Worm (Caenorhabditis elegans) whole organism, L3 larva: Measurements from ENCODE around the gene C16D9.9.
A peak's percentile ranks its signal among the peaks of the same experiment; 100 is the strongest.

Experiments used
- aly-2 ChIP-seq: fragments of 150-350 bp; optimal IDR thresholded peaks from 2 replicates; lab custom pipeline; 2014; ENCODE audit warnings: missing biosample characterization, missing genetic modification characterization
- ceh-28 ChIP-seq: fragments of 150-350 bp; optimal IDR thresholded peaks from 2 replicates; lab custom pipeline; 2014; ENCODE audit warnings: missing biosample characterization, missing genetic modification reagents, missing genetic modification characterization
- ceh-82 ChIP-seq: fragments of 150-350 bp; optimal IDR thresholded peaks from 2 replicates; lab custom pipeline; 2014; ENCODE audit warnings: missing biosample characterization, missing genetic modification characterization
- ceh-9 ChIP-seq: sonication (generic microtip); optimal IDR thresholded peaks from 2 replicates; lab custom pipeline; 2018; ENCODE audit warnings: missing biosample characterization, missing genetic modification characterization
- daf-12 ChIP-seq: fragments of 150-350 bp; optimal IDR thresholded peaks from 2 replicates; lab custom pipeline; 2014; ENCODE audit warnings: missing biosample characterization, missing genetic modification reagents, missing genetic modification characterization
- egl-27 ChIP-seq: sonication (generic microtip); optimal IDR thresholded peaks from 4 replicates; lab custom pipeline; 2017; ENCODE audit warnings: missing biosample characterization, missing genetic modification reagents, missing genetic modification characterization
- elt-1 ChIP-seq: fragments of 150-350 bp; optimal IDR thresholded peaks from 2 replicates; lab custom pipeline; 2014; ENCODE audit warnings: missing biosample characterization, missing genetic modification characterization
- elt-2 ChIP-seq: sonication (generic microtip); optimal IDR thresholded peaks from 2 replicates; lab custom pipeline; 2016; ENCODE audit warnings: missing genetic modification reagents, mild to moderate bottlenecking, missing genetic modification characterization, missing compliant biosample characterization
- eor-1 ChIP-seq, 2 experiments: fragments of 150-350 bp; optimal IDR thresholded peaks; 2 replicates each; lab custom pipeline; 2014 to 2018; ENCODE audit warnings: missing biosample characterization in 2 of 2, missing genetic modification characterization in 2 of 2
- hmg-11 ChIP-seq: sonication (generic microtip); optimal IDR thresholded peaks from 2 replicates; lab custom pipeline; 2016; ENCODE audit warnings: missing genetic modification characterization, missing compliant biosample characterization
- lin-15B ChIP-seq: fragments of 150-350 bp; optimal IDR thresholded peaks from 2 replicates; lab custom pipeline; 2014; ENCODE audit warnings: missing biosample characterization, missing genetic modification characterization
- lin-39 ChIP-seq: fragments of 150-350 bp; optimal IDR thresholded peaks from 2 replicates; lab custom pipeline; 2018; ENCODE audit warnings: missing biosample characterization, missing genetic modification reagents, missing genetic modification characterization
- mml-1 ChIP-seq: fragments of 150-350 bp; sonication (generic microtip); optimal IDR thresholded peaks from 3 replicates; lab custom pipeline; 2014; ENCODE audit warnings: missing biosample characterization, missing genetic modification characterization
- nfya-1 ChIP-seq: sonication (generic microtip); optimal IDR thresholded peaks from 2 replicates; lab custom pipeline; 2017; ENCODE audit warnings: missing genetic modification characterization, mild to moderate bottlenecking, missing compliant biosample characterization, antibody characterized with exemption, moderate library complexity; ENCODE audit not compliant: insufficient read depth
- nhr-12 ChIP-seq: fragments of 150-350 bp; optimal IDR thresholded peaks from 2 replicates; lab custom pipeline; 2014; ENCODE audit warnings: missing biosample characterization, missing genetic modification characterization
- nhr-23 ChIP-seq: fragments of 150-350 bp; optimal IDR thresholded peaks from 2 replicates; lab custom pipeline; 2014; ENCODE audit warnings: missing biosample characterization, missing genetic modification reagents, missing genetic modification characterization
- nhr-237 ChIP-seq: fragments of 150-350 bp; optimal IDR thresholded peaks from 2 replicates; lab custom pipeline; 2014; ENCODE audit warnings: missing biosample characterization, missing genetic modification characterization
- nhr-25 ChIP-seq: sonication (generic microtip); optimal IDR thresholded peaks from 2 replicates; lab custom pipeline; 2017; ENCODE audit warnings: missing biosample characterization, missing genetic modification characterization
- nhr-28 ChIP-seq: fragments of 150-350 bp; optimal IDR thresholded peaks from 2 replicates; lab custom pipeline; 2014; ENCODE audit warnings: missing biosample characterization, missing genetic modification characterization
- nhr-43 ChIP-seq: sonication (generic microtip); optimal IDR thresholded peaks from 2 replicates; lab custom pipeline; 2016; ENCODE audit warnings: mild to moderate bottlenecking, missing genetic modification characterization, missing compliant biosample characterization; ENCODE audit not compliant: poor library complexity, severe bottlenecking
- nhr-67 ChIP-seq: fragments of 150-350 bp; optimal IDR thresholded peaks from 2 replicates; lab custom pipeline; 2014; ENCODE audit warnings: missing biosample characterization, missing genetic modification characterization
- nhr-76 ChIP-seq: fragments of 150-350 bp; sonication (generic microtip); optimal IDR thresholded peaks from 5 replicates; lab custom pipeline; 2014; ENCODE audit warnings: missing biosample characterization, missing genetic modification characterization
- pha-4 ChIP-seq: fragments of 150-350 bp; optimal IDR thresholded peaks from 2 replicates; lab custom pipeline; 2014; ENCODE audit warnings: missing biosample characterization, missing genetic modification reagents, missing genetic modification characterization
- pqm-1 ChIP-seq: fragments of 150-350 bp; optimal IDR thresholded peaks from 2 replicates; lab custom pipeline; 2017; ENCODE audit warnings: missing biosample characterization, missing genetic modification characterization, inconsistent platforms
- sea-2 ChIP-seq: fragments of 150-350 bp; sonication (generic microtip); optimal IDR thresholded peaks from 4 replicates; lab custom pipeline; 2014; ENCODE audit warnings: missing biosample characterization, missing genetic modification reagents, missing genetic modification characterization
- snpc-4 ChIP-seq: fragments of 150-350 bp; optimal IDR thresholded peaks from 2 replicates; lab custom pipeline; 2014; ENCODE audit warnings: missing biosample characterization, missing genetic modification characterization
- tbx-2 ChIP-seq: sonication (generic microtip); optimal IDR thresholded peaks from 2 replicates; lab custom pipeline; 2016; ENCODE audit warnings: mild to moderate bottlenecking, missing genetic modification characterization, missing compliant biosample characterization
- unc-39 ChIP-seq: sonication (generic microtip); optimal IDR thresholded peaks from 4 replicates; lab custom pipeline; 2017; ENCODE audit warnings: missing biosample characterization, missing genetic modification characterization
- unc-62 ChIP-seq: fragments of 150-350 bp; sonication (generic microtip); optimal IDR thresholded peaks from 4 replicates; lab custom pipeline; 2014; ENCODE audit warnings: missing biosample characterization, missing genetic modification reagents, missing genetic modification characterization
- zag-1 ChIP-seq: fragments of 150-350 bp; optimal IDR thresholded peaks from 2 replicates; lab custom pipeline; 2014; ENCODE audit warnings: missing biosample characterization, missing genetic modification characterization

C16D9.9 gene

ce11 chrV:8304461-8305195, 40.6 kb downstream of the C16D9.9 start, which contains the start of gene W02D7.11:
TSS of gene W02D7.11 (minus strand) at chrV:8304511.
- TF ChIP-seq pqm-1 (tag; lab: Kevin White, UChicago) (peak; percentile 9), elt-1 (tag; lab: Kevin White, UChicago) (no peak), pha-4 (tag; lab: Kevin White, UChicago) (peak; percentile 87), elt-2 (peak; percentile 36), nfya-1 (tag; lab: Kevin White, UChicago) (no peak), egl-27 (tag; lab: Kevin White, UChicago) (no peak)

DNA sequence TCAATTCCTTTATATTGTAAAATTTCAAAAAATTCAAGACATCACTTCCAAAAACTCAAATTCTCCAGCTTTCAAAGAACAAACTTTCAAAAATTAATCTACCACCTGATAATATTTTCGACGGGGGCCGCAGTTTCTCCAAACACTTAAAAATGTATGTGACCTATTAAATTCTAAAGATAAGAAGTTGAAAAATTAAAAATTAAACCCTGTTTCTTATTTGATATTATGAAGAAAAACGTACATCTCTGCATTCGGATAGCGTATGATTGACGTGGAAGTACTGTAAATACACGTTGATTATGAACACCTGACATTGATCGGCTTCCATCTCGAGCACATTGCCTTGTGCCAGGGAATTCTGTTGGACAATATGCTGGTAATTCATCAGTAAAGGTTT, 41.9 kb downstream of the C16D9.9 start:
- TF ChIP-seq elt-2 (peak; percentile 70), pqm-1 (tag; lab: Kevin White, UChicago) (peak; percentile 58), lin-15B (tag; lab: Kevin White, UChicago) (no peak), nhr-12 (no peak), nhr-25 (tag; lab: Kevin White, UChicago) (no peak), nhr-28 (no peak), daf-12 (tag; lab: Kevin White, UChicago) (no peak), hmg-11 (tag; lab: Kevin White, UChicago) (no peak), pha-4 (tag; lab: Kevin White, UChicago) (peak; percentile 23), snpc-4 (tag; lab: Kevin White, UChicago) (no peak), eor-1 (tag; optimal IDR thresholded peaks at IDR 0.05; lab: Kevin White, UChicago) (no peak), elt-1 (tag; lab: Kevin White, UChicago) (no peak), nhr-43 (no peak)

DNA sequence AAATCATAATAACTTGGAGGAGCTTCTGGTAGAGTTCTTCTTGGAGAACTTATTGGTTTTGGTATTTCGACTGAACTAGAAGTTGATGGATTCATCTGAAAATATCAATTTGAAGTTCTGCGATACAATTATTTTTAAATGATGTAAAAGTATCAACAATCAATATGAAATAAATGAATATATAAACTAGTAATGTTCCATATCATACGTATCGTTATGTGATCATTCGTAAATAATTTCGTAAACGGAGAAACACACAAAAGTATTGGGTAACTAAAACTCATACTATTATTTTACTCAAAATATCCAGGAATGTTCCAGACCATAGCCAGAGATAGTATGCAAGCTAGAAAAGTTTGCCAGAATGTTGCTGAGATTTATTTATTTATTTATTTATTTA, 42.3 kb downstream of the C16D9.9 start, which contains the start of gene W02D7.8:
W02D7.8 (minus strand) TSS at position 101 of the 400 bp plus-strand sequence.
- no peak for TF ChIP-seq nhr-23
- TF ChIP-seq nhr-43 = no peak
- TF ChIP-seq ceh-82 (tag; lab: Kevin White, UChicago) = no peak
- no peak for TF ChIP-seq pha-4 (tag; lab: Kevin White, UChicago)

ce11 chrV:8307013-8307412, 43.0 kb downstream of the C16D9.9 start:
- TF ChIP-seq pqm-1 (tag; lab: Kevin White, UChicago) (peak; percentile 71), tbx-2 (tag; lab: Kevin White, UChicago) (no peak), elt-2 (peak; percentile 81)

ce11 chrV:8307681-8308080, 43.6 kb downstream of the C16D9.9 start, which contains the start of gene clec-218:
TSS of gene clec-218 (plus strand) at chrV:8307942.
- TF ChIP-seq ceh-9 (no peak), elt-2 (peak; percentile 90), nhr-67 (tag; lab: Kevin White, UChicago) (no peak), pqm-1 (tag; lab: Kevin White, UChicago) (peak; percentile 78), pha-4 (tag; lab: Kevin White, UChicago) (no peak), mml-1 (tag; lab: Kevin White, UChicago) (no peak), lin-39 (tag; lab: Kevin White, UChicago) (no peak), zag-1 (tag; lab: Kevin White, UChicago) (no peak)

DNA sequence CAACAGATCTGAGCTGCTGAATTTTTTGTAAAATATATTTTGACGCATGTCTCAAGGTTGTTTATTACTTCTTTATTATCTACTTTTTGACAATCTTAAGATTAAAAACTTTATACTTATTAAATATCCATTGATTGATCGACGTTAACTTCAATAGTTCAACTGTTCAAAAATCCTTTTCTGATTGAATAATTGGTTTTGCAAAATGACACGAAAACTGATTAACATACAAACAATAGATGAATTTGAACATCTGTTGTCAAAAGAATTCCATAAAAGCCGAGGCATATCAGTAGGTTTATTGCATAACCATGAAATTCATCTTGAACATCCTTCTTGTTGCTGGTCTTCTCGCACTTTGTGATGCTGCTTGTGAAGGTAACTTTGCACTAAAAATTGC, 47.2 kb downstream of the C16D9.9 start, which contains the start of gene W02D7.12:
W02D7.12 (plus strand) TSS at position 301 of the 400 bp plus-strand sequence.
- TF ChIP-seq sea-2 (GFP tag; lab: Kevin White, UChicago) (no peak), nhr-25 (tag; lab: Kevin White, UChicago) (no peak), elt-2 (no peak), ceh-28 (tag; lab: Kevin White, UChicago) (no peak), unc-62 (GFP tag; lab: Kevin White, UChicago) (no peak), pqm-1 (tag; lab: Kevin White, UChicago) (no peak), nhr-237 (tag; lab: Kevin White, UChicago) (no peak), snpc-4 (tag; lab: Kevin White, UChicago) (no peak), aly-2 (tag; lab: Kevin White, UChicago) (no peak), hmg-11 (tag; lab: Kevin White, UChicago) (no peak), nhr-23 (no peak), nfya-1 (tag; lab: Kevin White, UChicago) (no peak), unc-39 (tag; lab: Kevin White, UChicago) (no peak), nhr-76 (tag; lab: Kevin White, UChicago) (no peak)
